Worm (Caenorhabditis elegans) whole organism, L1 larva: Measurements from ENCODE around the gene K12H4.6.

Experiments used
- Y116A8C.19 ChIP-seq: sonication (generic microtip); optimal IDR thresholded peaks from 2 replicates; lab custom pipeline; 2016; ENCODE audit warnings: missing compliant biosample characterization, missing genetic modification characterization, borderline replicate concordance
- aha-1 ChIP-seq: fragments of 150-350 bp; optimal IDR thresholded peaks from 2 replicates; lab custom pipeline; 2014; ENCODE audit warnings: missing biosample characterization, missing genetic modification characterization
- ama-1 ChIP-seq: fragments of 150-350 bp; optimal IDR thresholded peaks from 2 replicates; lab custom pipeline; 2014
- blmp-1 ChIP-seq: fragments of 150-350 bp; optimal IDR thresholded peaks from 2 replicates; lab custom pipeline; 2014; ENCODE audit warnings: missing biosample characterization, missing genetic modification characterization
- ceh-82 ChIP-seq, 3 experiments: fragments of 150-350 bp in 1 of 3; sonication (generic microtip) in 2 of 3; optimal IDR thresholded peaks; 2 replicates each; lab custom pipeline; 2014 to 2017; ENCODE audit warnings: missing biosample characterization in 3 of 3, missing genetic modification characterization in 3 of 3
- fos-1 ChIP-seq: fragments of 150-350 bp; optimal IDR thresholded peaks from 2 replicates; lab custom pipeline; 2014; ENCODE audit warnings: missing biosample characterization, missing genetic modification characterization
- lin-13 ChIP-seq: fragments of 150-350 bp; optimal IDR thresholded peaks from 2 replicates; lab custom pipeline; 2014; ENCODE audit warnings: missing biosample characterization, missing genetic modification reagents, missing genetic modification characterization
- lsy-2 ChIP-seq, 2 experiments: fragments of 150-350 bp; optimal IDR thresholded peaks; 2 replicates each; lab custom pipeline; 2014; ENCODE audit warnings: missing biosample characterization in 2 of 2, missing genetic modification characterization in 2 of 2
- mdl-1 ChIP-seq, 2 experiments: fragments of 150-350 bp; optimal IDR thresholded peaks; 2 replicates each; lab custom pipeline; 2014 to 2017; ENCODE audit warnings: missing biosample characterization in 2 of 2, missing genetic modification characterization in 2 of 2, inconsistent platforms in 1 of 2
- nhr-77 ChIP-seq: fragments of 150-350 bp; optimal IDR thresholded peaks from 2 replicates; lab custom pipeline; 2014; ENCODE audit warnings: missing biosample characterization, missing genetic modification characterization
- rnt-1 ChIP-seq: sonication (generic microtip); optimal IDR thresholded peaks from 2 replicates; lab custom pipeline; 2016; ENCODE audit warnings: mild to moderate bottlenecking, missing genetic modification characterization, moderate library complexity, missing compliant biosample characterization
- unc-62 ChIP-seq: fragments of 150-350 bp; optimal IDR thresholded peaks from 2 replicates; lab custom pipeline; 2014; ENCODE audit warnings: missing biosample characterization, missing genetic modification reagents, missing genetic modification characterization
- vab-15 ChIP-seq: sonication (generic microtip); optimal IDR thresholded peaks from 2 replicates; lab custom pipeline; 2017; ENCODE audit warnings: missing genotype, mild to moderate bottlenecking, missing genetic modification characterization, missing compliant biosample characterization
- zag-1 ChIP-seq: fragments of 150-350 bp; optimal IDR thresholded peaks from 2 replicates; lab custom pipeline; 2014; ENCODE audit warnings: missing biosample characterization, missing genetic modification characterization

DNA sequence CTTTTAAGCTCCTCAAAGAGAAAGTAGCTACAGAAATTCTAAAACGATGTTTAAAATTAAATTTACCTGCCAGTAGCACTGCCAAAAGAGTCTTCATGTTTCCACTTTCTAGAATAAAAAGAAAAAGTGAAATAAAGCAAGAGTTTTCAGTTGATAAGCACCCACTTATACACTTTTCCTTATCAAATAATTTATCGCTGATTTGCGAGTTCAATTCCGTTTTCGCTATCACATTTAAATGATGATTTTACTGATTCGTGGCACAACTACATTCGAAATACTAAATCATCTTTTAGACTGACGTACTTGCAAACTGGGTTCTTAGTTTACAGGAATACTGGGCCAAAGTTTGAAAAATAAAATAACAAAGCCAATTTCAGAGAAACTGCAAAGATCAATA is 8.3 kb upstream of the K12H4.6 start, which contains the start of gene K12H4.7:
- TF ChIP-seq lsy-2 (tag; optimal IDR thresholded peaks at IDR 0.05; lab: Kevin White, UChicago) (no peak), Y116A8C.19 (tag; lab: Kevin White, UChicago) (no peak), lin-13 (no peak), blmp-1 (tag; lab: Kevin White, UChicago) (no peak), vab-15 (tag; lab: Kevin White, UChicago) (no peak), aha-1 (tag; lab: Kevin White, UChicago) (no peak), mdl-1 (tag; optimal IDR thresholded peaks at IDR 0.05; lab: Kevin White, UChicago) (no peak), ceh-82 (tag; optimal IDR thresholded peaks at IDR 0.05; lab: Kevin White, UChicago) (no peak), unc-62 (no peak), nhr-77 (no peak), ama-1 (lab: Kevin White, UChicago) (no peak), zag-1 (tag; lab: Kevin White, UChicago) (no peak), fos-1 (tag; lab: Kevin White, UChicago) (no peak), rnt-1 (tag; lab: Kevin White, UChicago) (no peak)
